Worm (Caenorhabditis elegans): ENCODE measurements around the gene hif-1.
A peak's percentile ranks its signal among the peaks of the same experiment; 100 is the strongest.

ce11 chrV:20789105-20789504 is 8.9 kb downstream of the hif-1 start, which contains the start of gene tpan-1:
- TF ChIP-seq nhr-76 (tag; optimal IDR thresholded peaks at IDR 0.05): no peak
- TF ChIP-seq nhr-28 (tag; optimal IDR thresholded peaks at IDR 0.05): no peak
- no peak for TF ChIP-seq sea-2 (GFP tag; optimal IDR thresholded peaks at IDR 0.05)
- TF ChIP-seq fkh-2 (tag; optimal IDR thresholded peaks at IDR 0.05): no peak
- TF ChIP-seq nhr-237 (tag; optimal IDR thresholded peaks at IDR 0.05): no peak
- TF ChIP-seq elt-3 (tag; optimal IDR thresholded peaks at IDR 0.05): no peak
- TF ChIP-seq ceh-82 (tag; optimal IDR thresholded peaks at IDR 0.05): no peak
- TF ChIP-seq pha-4 (tag; optimal IDR thresholded peaks at IDR 0.05): no peak
- no peak for TF ChIP-seq unc-62 (GFP tag; optimal IDR thresholded peaks at IDR 0.05)
- TF ChIP-seq pqm-1 (tag; optimal IDR thresholded peaks at IDR 0.05): no peak
- TF ChIP-seq skn-1 (tag; optimal IDR thresholded peaks at IDR 0.05): peak; percentile 6
- no peak for TF ChIP-seq nhr-43 (tag; optimal IDR thresholded peaks at IDR 0.05; ENCODE audit: poor library complexity, severe bottlenecking)
- no peak for TF ChIP-seq egl-27 (tag; optimal IDR thresholded peaks at IDR 0.05)
- TF ChIP-seq fkh-10 (GFP tag; optimal IDR thresholded peaks at IDR 0.05): peak; percentile 89

All from whole organism, L3 larva.